Worm (Caenorhabditis elegans) whole organism, L4 larva: ENCODE results near the gene F42G2.5.

Source experiments
- D1046.2 ChIP-seq: fragments of 200-800 bp; sonication (Bioruptor generic); IDR thresholded peaks from 2 replicates; pipeline ENCODE4 v1.3.6; 2022; ENCODE audit warnings: missing genetic modification characterization, missing compliant biosample characterization
- F10B5.3 ChIP-seq: sonication (generic microtip); optimal IDR thresholded peaks from 2 replicates; lab custom pipeline; 2016; ENCODE audit warnings: mild to moderate bottlenecking, missing genetic modification characterization, missing compliant biosample characterization
- F26F4.8 ChIP-seq: fragments of 200-800 bp; sonication (Bioruptor generic); conservative IDR thresholded peaks from 2 replicates; pipeline ENCODE4 v1.3.6; 2022; ENCODE audit warnings: missing genetic modification characterization, missing compliant biosample characterization
- T20F7.1 ChIP-seq: fragments of 200-800 bp; sonication (Bioruptor generic); optimal IDR thresholded peaks from 2 replicates; lab custom pipeline; 2018; ENCODE audit warnings: mild to moderate bottlenecking, missing genetic modification characterization, missing compliant biosample characterization
- Y105C5A.15 ChIP-seq: fragments of 200-800 bp; sonication (Bioruptor generic); IDR thresholded peaks from 2 replicates; pipeline ENCODE4 v1.3.6; 2022; ENCODE audit warnings: missing genetic modification characterization, missing compliant biosample characterization
- Y48G9A.11 ChIP-seq: fragments of 200-800 bp; sonication (Bioruptor generic); IDR thresholded peaks from 2 replicates; pipeline ENCODE4 v1.3.6; 2022; ENCODE audit warnings: missing genetic modification reagents, missing genetic modification characterization, missing compliant biosample characterization
- Y75B8A.6 ChIP-seq: fragments of 200-800 bp; sonication (Bioruptor generic); IDR thresholded peaks from 2 replicates; pipeline ENCODE4 v1.3.6; 2022; ENCODE audit warnings: missing genetic modification reagents, missing genetic modification characterization, missing compliant biosample characterization
- aha-1 ChIP-seq: fragments of 150-350 bp; peaks from one replicate; lab custom pipeline; 2014; ENCODE audit warnings: missing biosample characterization, missing genetic modification characterization
- aly-2 ChIP-seq: sonication (generic microtip); optimal IDR thresholded peaks from 2 replicates; lab custom pipeline; 2018; ENCODE audit warnings: missing biosample characterization, missing genetic modification characterization
- ama-1 ChIP-seq: fragments of 150-350 bp; optimal IDR thresholded peaks from 2 replicates; lab custom pipeline; 2014; ENCODE audit warnings: inconsistent platforms, mixed read lengths
- attf-4 ChIP-seq: sonication (generic microtip); optimal IDR thresholded peaks from 3 replicates; lab custom pipeline; 2017; ENCODE audit warnings: missing biosample characterization, missing genetic modification characterization
- ceh-82 ChIP-seq: sonication (generic microtip); optimal IDR thresholded peaks from 2 replicates; lab custom pipeline; 2017; ENCODE audit warnings: missing biosample characterization, missing genetic modification characterization
- ces-1 ChIP-seq: fragments of 150-350 bp; sonication (generic microtip); optimal IDR thresholded peaks from 4 replicates; lab custom pipeline; 2014; ENCODE audit warnings: missing biosample characterization, missing genetic modification reagents, missing genetic modification characterization
- cey-2 ChIP-seq: sonication (generic microtip); optimal IDR thresholded peaks from 3 replicates; lab custom pipeline; 2017; ENCODE audit warnings: missing genetic modification characterization, mild to moderate bottlenecking, missing compliant biosample characterization, antibody characterized with exemption, borderline replicate concordance; ENCODE audit not compliant: insufficient read depth
- ctbp-1 ChIP-seq: fragments of 200-800 bp; sonication (Bioruptor generic); IDR thresholded peaks from 2 replicates; pipeline ENCODE4 v1.3.6; 2022; ENCODE audit warnings: missing genetic modification reagents, missing genetic modification characterization, missing compliant biosample characterization
- dmd-6 ChIP-seq: fragments of 200-800 bp; sonication (Bioruptor generic); IDR thresholded peaks from 2 replicates; pipeline ENCODE4 v1.3.6; 2022; ENCODE audit warnings: missing genetic modification reagents, missing genetic modification characterization, missing compliant biosample characterization
- dmd-8 ChIP-seq: fragments of 200-800 bp; sonication (Bioruptor generic); IDR thresholded peaks from 2 replicates; pipeline ENCODE4 v1.3.6; 2022; ENCODE audit warnings: missing genetic modification characterization, missing compliant biosample characterization
- dpl-1 ChIP-seq: fragments of 150-350 bp; optimal IDR thresholded peaks from 2 replicates; lab custom pipeline; 2014; ENCODE audit warnings: missing biosample characterization, missing genetic modification reagents, missing genetic modification characterization
- fkh-10 ChIP-seq: fragments of 150-350 bp; optimal IDR thresholded peaks from 2 replicates; lab custom pipeline; 2014; ENCODE audit warnings: missing biosample characterization, missing genetic modification reagents, missing genetic modification characterization
- fos-1 ChIP-seq: fragments of 150-350 bp; optimal IDR thresholded peaks from 2 replicates; lab custom pipeline; 2014; ENCODE audit warnings: missing biosample characterization, missing genetic modification characterization
- gei-8 ChIP-seq: fragments of 200-800 bp; sonication (Bioruptor generic); optimal IDR thresholded peaks from 2 replicates; lab custom pipeline; 2018; ENCODE audit warnings: mild to moderate bottlenecking, missing genetic modification characterization, missing compliant biosample characterization
- hif-1 ChIP-seq, 2 experiments: sonication (generic microtip); optimal IDR thresholded peaks; 2 replicates each; lab custom pipeline; 2016 to 2017; ENCODE audit warnings: missing compliant biosample characterization in 2 of 2, missing genetic modification characterization in 2 of 2, missing genetic modification reagents in 2 of 2, missing genotype in 2 of 2, mild to moderate bottlenecking in 1 of 2
- hmg-1.1 ChIP-seq: fragments of 200-800 bp; sonication (Bioruptor generic); IDR thresholded peaks from 2 replicates; pipeline ENCODE4 v1.3.6; 2022; ENCODE audit warnings: missing genetic modification reagents, missing genetic modification characterization, missing compliant biosample characterization
- madf-5 ChIP-seq, 2 experiments: fragments of 200-800 bp; sonication (Bioruptor generic); IDR thresholded peaks; 2 replicates each; pipeline ENCODE4 v1.3.6; 2022; ENCODE audit warnings: missing compliant biosample characterization in 2 of 2, missing genetic modification characterization in 2 of 2
- madf-9 ChIP-seq: fragments of 200-800 bp; sonication (Bioruptor generic); conservative IDR thresholded peaks from 2 replicates; pipeline ENCODE4 v1.3.6; 2022; ENCODE audit warnings: missing genetic modification reagents, missing genetic modification characterization, missing compliant biosample characterization
- mdt-29 ChIP-seq: fragments of 200-800 bp; sonication (Bioruptor generic); IDR thresholded peaks from 2 replicates; pipeline ENCODE4 v1.3.6; 2022; ENCODE audit warnings: missing genetic modification reagents, missing genetic modification characterization, missing compliant biosample characterization
- mes-2 ChIP-seq: sonication (generic microtip); optimal IDR thresholded peaks from 2 replicates; lab custom pipeline; 2016; ENCODE audit warnings: missing genotype, mild to moderate bottlenecking, missing genetic modification characterization, missing compliant biosample characterization; ENCODE audit not compliant: poor library complexity, severe bottlenecking
- mxl-3 ChIP-seq: fragments of 200-800 bp; sonication (Bioruptor generic); optimal IDR thresholded peaks from 2 replicates; lab custom pipeline; 2018; ENCODE audit warnings: mild to moderate bottlenecking, missing genetic modification characterization, missing compliant biosample characterization
- nhr-10 ChIP-seq: fragments of 150-350 bp; optimal IDR thresholded peaks from 2 replicates; lab custom pipeline; 2014; ENCODE audit warnings: missing biosample characterization, missing genetic modification characterization
- nhr-102 ChIP-seq: sonication (generic microtip); optimal IDR thresholded peaks from 2 replicates; lab custom pipeline; 2016; ENCODE audit warnings: mild to moderate bottlenecking, missing genetic modification characterization, moderate library complexity, missing compliant biosample characterization
- nhr-111 ChIP-seq: fragments of 200-800 bp; sonication (Bioruptor generic); optimal IDR thresholded peaks from 2 replicates; lab custom pipeline; 2018; ENCODE audit warnings: mild to moderate bottlenecking, missing genetic modification characterization, missing compliant biosample characterization
- nhr-25 ChIP-seq: sonication (generic microtip); optimal IDR thresholded peaks from 2 replicates; lab custom pipeline; 2017; ENCODE audit warnings: missing genetic modification characterization, mild to moderate bottlenecking, missing compliant biosample characterization, antibody characterized with exemption, moderate library complexity, borderline replicate concordance; ENCODE audit not compliant: insufficient read depth
- nhr-42 ChIP-seq: fragments of 200-800 bp; sonication (Bioruptor generic); IDR thresholded peaks from 2 replicates; pipeline ENCODE4 v1.3.6; 2022; ENCODE audit warnings: missing genetic modification characterization, missing compliant biosample characterization
- nhr-77 ChIP-seq: fragments of 150-350 bp; optimal IDR thresholded peaks from 2 replicates; lab custom pipeline; 2014; ENCODE audit warnings: missing biosample characterization, missing genetic modification characterization
- pha-4 ChIP-seq, 2 experiments: fragments of 150-350 bp in 1 of 2; fragments of 200-800 bp in 1 of 2; sonication (Bioruptor generic) in 1 of 2; IDR thresholded peaks in 1 of 2; optimal IDR thresholded peaks in 1 of 2; 2 replicates each; pipeline versions ENCODE4 v1.3.6 to Lab custom; 2014 to 2022; ENCODE audit warnings: missing genetic modification characterization in 2 of 2, missing genetic modification reagents in 2 of 2, missing biosample characterization in 1 of 2, missing compliant biosample characterization in 1 of 2
- php-3 ChIP-seq: fragments of 200-800 bp; sonication (Bioruptor generic); IDR thresholded peaks from 2 replicates; pipeline ENCODE4 v1.3.6; 2022; ENCODE audit warnings: missing genetic modification reagents, missing genetic modification characterization, missing compliant biosample characterization
- pqm-1 ChIP-seq: sonication (generic microtip); optimal IDR thresholded peaks from 2 replicates; lab custom pipeline; 2017; ENCODE audit warnings: missing biosample characterization, missing genetic modification characterization
- set-16 ChIP-seq: fragments of 200-800 bp; sonication (Bioruptor generic); IDR thresholded peaks from 2 replicates; pipeline ENCODE4 v1.3.6; 2022; ENCODE audit warnings: missing genetic modification reagents, missing genetic modification characterization, missing compliant biosample characterization
- snpc-1.2 ChIP-seq: fragments of 200-800 bp; sonication (Bioruptor generic); IDR thresholded peaks from 2 replicates; pipeline ENCODE4 v1.3.6; 2022; ENCODE audit warnings: missing genetic modification reagents, missing genetic modification characterization, missing compliant biosample characterization
- unc-62 ChIP-seq, 3 experiments: fragments of 150-350 bp in 1 of 3; sonication (generic microtip); optimal IDR thresholded peaks in 2 of 3; peaks in 1 of 3; 1 replicate in 1 of 3; 2 replicates in 2 of 3; lab custom pipeline; 2014 to 2017; ENCODE audit warnings: missing biosample characterization in 3 of 3, missing genetic modification characterization in 3 of 3, missing genetic modification reagents in 3 of 3, missing genotype in 1 of 3
- zag-1 ChIP-seq: fragments of 150-350 bp; optimal IDR thresholded peaks from 2 replicates; lab custom pipeline; 2014; ENCODE audit warnings: missing biosample characterization, missing genetic modification characterization

F42G2.5 gene

DNA sequence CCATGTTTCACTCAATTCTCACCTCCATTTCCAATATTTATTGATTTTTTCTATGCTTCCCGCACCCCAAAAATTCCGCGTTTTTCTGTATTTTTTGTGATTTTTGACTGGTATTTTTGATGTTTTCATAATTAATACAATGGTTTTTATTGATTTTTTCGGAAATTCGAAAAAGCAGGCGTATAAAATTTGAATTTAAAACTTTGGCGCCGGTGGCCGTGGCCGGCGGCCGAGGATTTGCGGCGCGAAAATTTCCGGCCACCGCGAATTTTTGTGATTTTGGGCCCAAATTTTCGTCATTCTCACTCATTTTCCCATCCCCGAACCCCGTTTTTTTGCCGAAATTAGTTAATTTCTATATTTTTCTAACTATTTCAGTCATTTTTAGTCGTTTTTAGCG, 33.2 kb upstream of the F42G2.5 start (continued):
- TF ChIP-seq mes-2 (tag; lab: Kevin White, UChicago) (peak; percentile 93), dpl-1 (GFP tag; lab: Kevin White, UChicago) (peak; percentile 88), pha-4 (GFP tag; IDR thresholded peaks at IDR 0.05; lab: Robert Waterston, UW) (peak; percentile 51; the same call in 1 of the 2 replicates), pha-4 (tag; optimal IDR thresholded peaks at IDR 0.05; lab: Kevin White, UChicago) (no peak), Y48G9A.11 (GFP tag; lab: Robert Waterston, UW) (peak; percentile 82), fkh-10 (GFP tag; lab: Kevin White, UChicago) (no peak), D1046.2 (GFP tag; lab: Robert Waterston, UW) (peak; percentile 54; the same call in 1 of the 2 replicates), madf-9 (peak; percentile 41; the same call in 1 of the 2 replicates), aha-1 (tag; lab: Kevin White, UChicago) (peak; percentile 66), snpc-1.2 (GFP tag; lab: Robert Waterston, UW) (0 out of 2 replicates have a peak, but pooled peaks have one; percentile 11), dmd-6 (peak; percentile 47), mxl-3 (peak; percentile 11), F10B5.3 (tag; lab: Kevin White, UChicago) (no peak), nhr-102 (tag; lab: Kevin White, UChicago) (peak; percentile 22), php-3 (GFP tag; lab: Robert Waterston, UW) (no peak), nhr-111 (GFP tag; lab: Kevin White, UChicago) (no peak), mdt-29 (0 out of 2 replicates have a peak, but pooled peaks have one; percentile 18), zag-1 (tag; lab: Kevin White, UChicago) (no peak), ama-1 (lab: Kevin White, UChicago) (no peak), hif-1 (tag; optimal IDR thresholded peaks at IDR 0.05; lab: Kevin White, UChicago) (peak in 1 of 2 experiments; percentile 75)
- TF ChIP-seq, all 104 proteins: peak for 24

DNA sequence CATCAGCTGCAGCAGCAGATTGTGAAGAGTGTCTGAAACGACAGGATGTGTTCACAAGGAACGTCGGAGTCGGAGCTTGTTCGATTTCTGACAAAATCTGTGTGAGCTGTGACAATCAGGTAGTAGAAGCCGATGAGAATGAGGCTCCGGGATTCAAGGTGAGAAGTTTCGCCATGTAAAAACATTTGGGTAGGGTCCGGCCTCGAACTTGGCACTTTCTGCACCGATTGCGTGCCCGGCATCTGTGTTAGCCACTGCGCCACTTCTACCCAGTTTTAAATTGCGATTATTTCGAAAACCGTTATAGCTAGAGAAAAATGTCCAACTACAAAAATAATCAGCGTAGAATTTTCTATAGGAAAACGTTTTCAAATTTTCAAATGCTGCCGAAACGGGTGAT, 28.9 kb upstream of the F42G2.5 start:
- TF ChIP-seq dmd-8 (GFP tag; lab: Robert Waterston, UW) (no peak), unc-62 (GFP tag; optimal IDR thresholded peaks at IDR 0.05 in 1 of 2; lab: Kevin White, UChicago) (peak in 1 of 2 experiments; percentile 91), unc-62 (tag; optimal IDR thresholded peaks at IDR 0.05; lab: Kevin White, UChicago) (no peak), ceh-82 (tag; lab: Kevin White, UChicago) (no peak)

DNA sequence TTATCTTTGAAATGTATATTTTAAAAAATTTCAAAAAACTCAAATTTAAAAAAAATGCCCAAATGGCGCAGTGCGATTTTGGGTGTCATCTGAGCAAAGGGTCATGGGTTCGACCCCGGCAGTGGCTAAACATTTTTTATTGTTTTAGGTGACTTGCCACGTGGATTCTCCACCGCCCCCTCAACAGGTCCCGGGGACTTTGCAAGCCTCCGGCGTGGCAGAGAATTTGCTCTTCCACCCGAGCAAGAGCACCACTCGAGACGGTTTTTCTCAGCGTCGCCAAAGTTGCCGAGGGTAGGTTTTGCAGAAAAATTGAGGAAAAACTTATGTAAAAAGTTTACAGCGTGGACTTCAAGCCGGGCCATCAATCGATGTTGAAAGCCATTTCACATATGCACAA, 27.4 kb upstream of the F42G2.5 start:
- peak; percentile 54; the same call in 1 of the 2 replicates for TF ChIP-seq set-16 (GFP tag; lab: Robert Waterston, UW)
- no peak for TF ChIP-seq Y75B8A.6 (GFP tag; lab: Robert Waterston, UW)

DNA sequence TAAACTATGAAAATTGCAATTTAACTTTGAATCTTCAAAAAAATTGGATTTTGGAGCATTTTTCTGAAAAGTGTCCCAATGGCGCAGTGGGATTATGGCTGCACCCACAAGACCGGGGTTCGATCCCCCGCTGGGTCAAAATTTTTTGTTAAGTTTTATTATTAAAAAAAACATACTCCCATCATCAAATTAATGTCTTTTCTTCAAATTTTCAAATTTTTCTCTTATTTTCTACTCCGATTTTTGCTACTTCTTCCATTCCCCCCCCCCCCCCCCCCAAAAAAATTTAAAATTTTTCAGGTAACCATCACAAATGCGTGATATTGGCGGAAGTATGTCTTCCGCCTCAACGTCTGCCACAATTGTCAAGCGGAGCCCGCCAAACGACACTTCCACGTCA, 25.2 kb upstream of the F42G2.5 start, which contains the start of gene vab-19:
Gene vab-19, plus strand, starts transcription at position 301 of the 400 bp plus-strand sequence.
- TF ChIP-seq Y105C5A.15 (GFP tag; lab: Robert Waterston, UW) (no peak), madf-5 (GFP tag; IDR thresholded peaks at IDR 0.05; lab: Robert Waterston, UW) (no peak), ces-1 (GFP tag; lab: Kevin White, UChicago) (no peak), nhr-25 (tag; lab: Kevin White, UChicago) (no peak), nhr-10 (tag; lab: Kevin White, UChicago) (no peak), cey-2 (tag; lab: Kevin White, UChicago) (no peak), fos-1 (tag; lab: Kevin White, UChicago) (no peak), aly-2 (tag; lab: Kevin White, UChicago) (no peak), attf-4 (tag; lab: Kevin White, UChicago) (no peak), T20F7.1 (GFP tag; lab: Kevin White, UChicago) (no peak), set-16 (GFP tag; lab: Robert Waterston, UW) (no peak), F26F4.8 (no peak), nhr-77 (tag; lab: Kevin White, UChicago) (no peak), ctbp-1 (no peak), hmg-1.1 (GFP tag; lab: Robert Waterston, UW) (no peak), gei-8 (GFP tag; lab: Kevin White, UChicago) (no peak), nhr-42 (no peak), dpl-1 (GFP tag; lab: Kevin White, UChicago) (no peak), pqm-1 (tag; lab: Kevin White, UChicago) (no peak), dmd-8 (GFP tag; lab: Robert Waterston, UW) (no peak)
